Worm (Caenorhabditis elegans) whole organism, L1 larva: ENCODE results near the gene F46G11.6.
A peak's percentile ranks its signal among the peaks of the same experiment; 100 is the strongest.

Source experiments
- C04F5.9 ChIP-seq: sonication (generic microtip); optimal IDR thresholded peaks from 2 replicates; lab custom pipeline; 2016; ENCODE audit warnings: missing genetic modification characterization, missing compliant biosample characterization
- Y116A8C.19 ChIP-seq: sonication (generic microtip); optimal IDR thresholded peaks from 2 replicates; lab custom pipeline; 2016; ENCODE audit warnings: missing compliant biosample characterization, missing genetic modification characterization, borderline replicate concordance
- aly-2 ChIP-seq: fragments of 150-350 bp; optimal IDR thresholded peaks from 2 replicates; lab custom pipeline; 2014; ENCODE audit warnings: missing biosample characterization, missing genetic modification characterization
- ama-1 ChIP-seq: fragments of 150-350 bp; optimal IDR thresholded peaks from 2 replicates; lab custom pipeline; 2014
- ceh-8 ChIP-seq: fragments of 200-800 bp; sonication (Bioruptor generic); optimal IDR thresholded peaks from 2 replicates; lab custom pipeline; 2018; ENCODE audit warnings: mild to moderate bottlenecking, missing genetic modification characterization, moderate library complexity, missing compliant biosample characterization
- ceh-82 ChIP-seq, 3 experiments: fragments of 150-350 bp in 1 of 3; sonication (generic microtip) in 2 of 3; optimal IDR thresholded peaks; 2 replicates each; lab custom pipeline; 2014 to 2017; ENCODE audit warnings: missing biosample characterization in 3 of 3, missing genetic modification characterization in 3 of 3
- ceh-88 ChIP-seq: fragments of 200-800 bp; sonication (Bioruptor generic); IDR thresholded peaks from 2 replicates; pipeline ENCODE4 v1.3.6; 2022; ENCODE audit warnings: missing genetic modification characterization, missing compliant biosample characterization
- ceh-90 ChIP-seq: sonication (generic microtip); optimal IDR thresholded peaks from 2 replicates; lab custom pipeline; 2016; ENCODE audit warnings: missing genetic modification characterization, missing compliant biosample characterization
- ces-1 ChIP-seq: fragments of 150-350 bp; optimal IDR thresholded peaks from 2 replicates; lab custom pipeline; 2014; ENCODE audit warnings: missing biosample characterization, missing genetic modification reagents, missing genetic modification characterization
- efl-1 ChIP-seq, 4 experiments: fragments of 150-350 bp; optimal IDR thresholded peaks in 3 of 4; peaks in 1 of 4; 1 replicate in 1 of 4; 2 replicates in 3 of 4; lab custom pipeline; 2014; ENCODE audit warnings: missing biosample characterization in 2 of 4, missing genetic modification characterization in 2 of 4, missing genetic modification reagents in 2 of 4
- efl-3 ChIP-seq: fragments of 200-800 bp; sonication (Bioruptor generic); optimal IDR thresholded peaks from 2 replicates; lab custom pipeline; 2018; ENCODE audit warnings: mild to moderate bottlenecking, missing genetic modification characterization, missing compliant biosample characterization
- egl-27 ChIP-seq, 2 experiments: fragments of 150-350 bp in 1 of 2; sonication (generic microtip); optimal IDR thresholded peaks; 3 replicates each; lab custom pipeline; 2017 to 2018; ENCODE audit warnings: missing biosample characterization in 2 of 2, missing genetic modification characterization in 2 of 2, missing genetic modification reagents in 2 of 2
- elt-2 ChIP-seq: sonication (generic microtip); optimal IDR thresholded peaks from 2 replicates; lab custom pipeline; 2016; ENCODE audit warnings: missing genetic modification characterization, mild to moderate bottlenecking, inconsistent platforms, missing compliant biosample characterization, missing genetic modification reagents
- ets-5 ChIP-seq: fragments of 200-800 bp; sonication (Bioruptor generic); IDR thresholded peaks from 2 replicates; pipeline ENCODE4 v1.3.6; 2022; ENCODE audit warnings: missing genetic modification characterization, missing compliant biosample characterization
- fkh-10 ChIP-seq: sonication (generic microtip); optimal IDR thresholded peaks from 2 replicates; lab custom pipeline; 2017; ENCODE audit warnings: missing biosample characterization, missing genetic modification reagents, missing genetic modification characterization
- grh-1 ChIP-seq: fragments of 200-800 bp; sonication (Bioruptor generic); IDR thresholded peaks from 2 replicates; pipeline ENCODE4 v1.3.6; 2022; ENCODE audit warnings: missing genetic modification reagents, missing genetic modification characterization, missing compliant biosample characterization
- hlh-17 ChIP-seq: fragments of 200-800 bp; sonication (Bioruptor generic); optimal IDR thresholded peaks from 2 replicates; lab custom pipeline; 2018; ENCODE audit warnings: missing genetic modification characterization, mild to moderate bottlenecking, missing compliant biosample characterization, moderate library complexity, borderline replicate concordance
- hlh-4 ChIP-seq: sonication (generic microtip); optimal IDR thresholded peaks from 2 replicates; lab custom pipeline; 2016; ENCODE audit warnings: mild to moderate bottlenecking, missing genetic modification characterization, missing compliant biosample characterization
- jun-1 ChIP-seq: fragments of 150-350 bp; optimal IDR thresholded peaks from 2 replicates; lab custom pipeline; 2014; ENCODE audit warnings: missing biosample characterization, missing genetic modification reagents, missing genetic modification characterization
- lin-14 ChIP-seq: fragments of 200-800 bp; sonication (Bioruptor generic); optimal IDR thresholded peaks from 2 replicates; lab custom pipeline; 2018; ENCODE audit warnings: mild to moderate bottlenecking, missing genetic modification characterization, moderate library complexity, missing compliant biosample characterization
- lin-15B ChIP-seq: fragments of 150-350 bp; sonication (generic microtip); optimal IDR thresholded peaks from 3 replicates; lab custom pipeline; 2014; ENCODE audit warnings: missing biosample characterization, missing genetic modification characterization
- lin-35 ChIP-seq, 2 experiments: fragments of 150-350 bp; optimal IDR thresholded peaks; 2 replicates each; lab custom pipeline; 2014; ENCODE audit warnings: missing biosample characterization in 2 of 2, missing genetic modification characterization in 2 of 2, missing genetic modification reagents in 2 of 2
- mdl-1 ChIP-seq, 2 experiments: fragments of 150-350 bp; optimal IDR thresholded peaks; 2 replicates each; lab custom pipeline; 2014 to 2017; ENCODE audit warnings: missing biosample characterization in 2 of 2, missing genetic modification characterization in 2 of 2, inconsistent platforms in 1 of 2
- mep-1 ChIP-seq: fragments of 150-350 bp; optimal IDR thresholded peaks from 2 replicates; lab custom pipeline; 2014; ENCODE audit warnings: missing biosample characterization, missing genetic modification characterization
- nhr-11 ChIP-seq: fragments of 150-350 bp; optimal IDR thresholded peaks from 2 replicates; lab custom pipeline; 2014; ENCODE audit warnings: missing biosample characterization, missing genetic modification characterization
- nhr-12 ChIP-seq: sonication (generic microtip); optimal IDR thresholded peaks from 2 replicates; lab custom pipeline; 2017; ENCODE audit warnings: missing biosample characterization, missing genetic modification characterization
- nhr-20 ChIP-seq: sonication (generic microtip); optimal IDR thresholded peaks from 2 replicates; lab custom pipeline; 2016; ENCODE audit warnings: mild to moderate bottlenecking, missing genetic modification characterization, missing compliant biosample characterization
- nhr-47 ChIP-seq: sonication (generic microtip); optimal IDR thresholded peaks from 2 replicates; lab custom pipeline; 2016; ENCODE audit warnings: mild to moderate bottlenecking, missing genetic modification characterization, moderate library complexity, missing compliant biosample characterization
- nhr-71 ChIP-seq: sonication (generic microtip); optimal IDR thresholded peaks from 2 replicates; lab custom pipeline; 2016; ENCODE audit warnings: mild to moderate bottlenecking, missing genetic modification characterization, moderate library complexity, missing compliant biosample characterization
- nhr-85 ChIP-seq: sonication (generic microtip); peaks from one replicate; lab custom pipeline; 2016; ENCODE audit warnings: missing genetic modification characterization, inconsistent platforms, missing compliant biosample characterization
- nhr-90 ChIP-seq: sonication (generic microtip); optimal IDR thresholded peaks from 2 replicates; lab custom pipeline; 2016; ENCODE audit warnings: mild to moderate bottlenecking, missing genetic modification characterization, missing compliant biosample characterization; ENCODE audit not compliant: poor library complexity
- pax-3 ChIP-seq: fragments of 200-800 bp; sonication (Bioruptor generic); optimal IDR thresholded peaks from 2 replicates; lab custom pipeline; 2018; ENCODE audit warnings: mild to moderate bottlenecking, missing genetic modification characterization, moderate library complexity, missing compliant biosample characterization
- pqm-1 ChIP-seq: sonication (generic microtip); optimal IDR thresholded peaks from 3 replicates; lab custom pipeline; 2017; ENCODE audit warnings: missing biosample characterization, missing genetic modification characterization
- snpc-4 ChIP-seq: fragments of 150-350 bp; optimal IDR thresholded peaks from 2 replicates; lab custom pipeline; 2014; ENCODE audit warnings: missing biosample characterization, missing genetic modification characterization
- snu-23 ChIP-seq: sonication (generic microtip); optimal IDR thresholded peaks from 2 replicates; lab custom pipeline; 2016; ENCODE audit warnings: missing genetic modification characterization, missing compliant biosample characterization
- sup-37 ChIP-seq: fragments of 200-800 bp; sonication (Bioruptor generic); optimal IDR thresholded peaks from 2 replicates; lab custom pipeline; 2018; ENCODE audit warnings: mild to moderate bottlenecking, missing genetic modification characterization, missing compliant biosample characterization
- swsn-7 ChIP-seq: sonication (generic microtip); optimal IDR thresholded peaks from 2 replicates; lab custom pipeline; 2016; ENCODE audit warnings: missing genetic modification characterization, missing compliant biosample characterization
- tbx-2 ChIP-seq: sonication (generic microtip); optimal IDR thresholded peaks from 2 replicates; lab custom pipeline; 2016; ENCODE audit warnings: missing genetic modification characterization, missing compliant biosample characterization
- unc-130 ChIP-seq: fragments of 150-350 bp; optimal IDR thresholded peaks from 2 replicates; lab custom pipeline; 2017; ENCODE audit warnings: missing biosample characterization, missing genetic modification characterization, inconsistent platforms
- unc-30 ChIP-seq: sonication (generic microtip); optimal IDR thresholded peaks from 2 replicates; lab custom pipeline; 2017; ENCODE audit warnings: missing biosample characterization, missing genetic modification characterization
- unc-86 ChIP-seq: sonication (generic microtip); optimal IDR thresholded peaks from 2 replicates; lab custom pipeline; 2016; ENCODE audit warnings: missing genetic modification characterization, missing compliant biosample characterization
- xbp-1 ChIP-seq: sonication (generic microtip); optimal IDR thresholded peaks from 2 replicates; lab custom pipeline; 2016; ENCODE audit warnings: missing genetic modification characterization, missing compliant biosample characterization
- zag-1 ChIP-seq: fragments of 150-350 bp; optimal IDR thresholded peaks from 2 replicates; lab custom pipeline; 2014; ENCODE audit warnings: missing biosample characterization, missing genetic modification characterization
- ztf-4 ChIP-seq: fragments of 150-350 bp; optimal IDR thresholded peaks from 2 replicates; lab custom pipeline; 2014; ENCODE audit warnings: missing biosample characterization, missing genetic modification characterization

Gene F46G11.6

DNA sequence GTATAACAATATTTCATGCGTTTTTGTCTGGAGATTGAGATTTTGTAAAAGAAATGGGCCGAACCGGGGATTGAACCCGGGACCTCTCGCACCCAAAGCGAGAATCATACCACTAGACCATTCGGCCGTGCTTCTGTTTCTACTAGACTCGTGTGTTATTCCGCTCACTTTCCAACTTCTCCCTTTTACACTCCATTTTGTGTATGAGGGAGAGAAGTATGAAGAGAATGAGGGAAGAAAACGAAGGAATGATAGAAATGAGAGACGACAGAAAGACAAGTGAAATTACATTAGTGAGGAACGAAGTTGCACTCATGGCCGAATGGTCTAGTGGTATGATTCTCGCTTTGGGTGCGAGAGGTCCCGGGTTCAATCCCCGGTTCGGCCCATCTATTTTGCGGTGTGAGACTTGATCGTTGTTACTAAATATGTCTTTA is 14.9 kb downstream of the F46G11.6 start (continued):
- TF ChIP-seq swsn-7 (tag; lab: Kevin White, UChicago) (peak; percentile 93), jun-1 (tag; lab: Kevin White, UChicago) (peak; percentile 88), ces-1 (no peak), nhr-90 (tag; lab: Kevin White, UChicago) (peak; percentile 94), unc-30 (tag; lab: Kevin White, UChicago) (no peak), lin-35 (GFP tag; optimal IDR thresholded peaks at IDR 0.05; lab: Kevin White, UChicago) (peak; percentile 49 to 73), efl-1 (optimal IDR thresholded peaks at IDR 0.05; lab: Kevin White, UChicago) (peak; percentile 54 to 58), efl-1 (GFP tag; optimal IDR thresholded peaks at IDR 0.05 in 1 of 2; lab: Kevin White, UChicago) (peak; percentile 26 to 95), ceh-90 (tag; lab: Kevin White, UChicago) (peak; percentile 39), snpc-4 (tag; lab: Kevin White, UChicago) (peak; percentile 3), Y116A8C.19 (tag; lab: Kevin White, UChicago) (no peak), ceh-8 (GFP tag; lab: Kevin White, UChicago) (peak; percentile 82), ets-5 (GFP tag; lab: Robert Waterston, UW) (no peak), pax-3 (tag; lab: Kevin White, UChicago) (peak; percentile 82), sup-37 (GFP tag; lab: Kevin White, UChicago) (peak; percentile 81), hlh-17 (no peak), nhr-11 (no peak), zag-1 (tag; lab: Kevin White, UChicago) (peak; percentile 44), elt-2 (tag; lab: Kevin White, UChicago) (peak; percentile 74), xbp-1 (peak; percentile 89), nhr-47 (tag; lab: Kevin White, UChicago) (peak; percentile 92), ama-1 (lab: Kevin White, UChicago) (no peak), grh-1 (peak; percentile 70), nhr-12 (tag; lab: Kevin White, UChicago) (peak; percentile 28), fkh-10 (GFP tag; lab: Kevin White, UChicago) (peak; percentile 19), lin-15B (tag; lab: Kevin White, UChicago) (no peak), ztf-4 (peak; percentile 82), snu-23 (GFP tag; lab: Kevin White, UChicago) (peak; percentile 96), hlh-4 (tag; lab: Kevin White, UChicago) (peak; percentile 44), unc-130 (tag; lab: Kevin White, UChicago) (no peak), aly-2 (peak; percentile 89), efl-3 (GFP tag; lab: Kevin White, UChicago) (no peak), mep-1 (tag; lab: Kevin White, UChicago) (peak; percentile 93)

DNA sequence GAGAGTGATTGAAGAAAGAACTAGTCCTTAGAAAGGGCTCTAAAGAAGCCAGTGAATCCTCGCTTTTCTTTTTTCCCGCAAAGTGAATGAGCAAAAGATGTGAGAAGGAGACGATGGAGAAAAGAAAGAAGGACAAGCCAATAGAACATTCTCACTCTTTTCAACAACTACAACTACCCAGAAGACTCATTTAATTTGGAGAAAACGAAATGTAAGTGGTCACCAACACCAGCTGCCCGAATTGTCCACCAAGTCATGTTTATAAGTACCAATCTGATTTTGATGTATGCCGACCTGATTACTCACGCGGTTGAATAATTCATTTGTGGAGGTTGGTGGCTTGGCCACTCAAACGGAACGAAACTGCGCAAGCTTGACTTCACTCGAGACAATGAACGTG is 16.3 kb downstream of the F46G11.6 start:
- TF ChIP-seq mdl-1 (tag; optimal IDR thresholded peaks at IDR 0.05; lab: Kevin White, UChicago) (no peak), tbx-2 (tag; lab: Kevin White, UChicago) (no peak), lin-14 (GFP tag; lab: Kevin White, UChicago) (peak; percentile 41), egl-27 (tag; optimal IDR thresholded peaks at IDR 0.05; lab: Kevin White, UChicago) (no peak), snu-23 (GFP tag; lab: Kevin White, UChicago) (no peak), unc-86 (peak; percentile 39), pax-3 (tag; lab: Kevin White, UChicago) (no peak), ceh-88 (GFP tag; lab: Robert Waterston, UW) (no peak), ceh-82 (tag; optimal IDR thresholded peaks at IDR 0.05; lab: Kevin White, UChicago) (no peak)

DNA sequence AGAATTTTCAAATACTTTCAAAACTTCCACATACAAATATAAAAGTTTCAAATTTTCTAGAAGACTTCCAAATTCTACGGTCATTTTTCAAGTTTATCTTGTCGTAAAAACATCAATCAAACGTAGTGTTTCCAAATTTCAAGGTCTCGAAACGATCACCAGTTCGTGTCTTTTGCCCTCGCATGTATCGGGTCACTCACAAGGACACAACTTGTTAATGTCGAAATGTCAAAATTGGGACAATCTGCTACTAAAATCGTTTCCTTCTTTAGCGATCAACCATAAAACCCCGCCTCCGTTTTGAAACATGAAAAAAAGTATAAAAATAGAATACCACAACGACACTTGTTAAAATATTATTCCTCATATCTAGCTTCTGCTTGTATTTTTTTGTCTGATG is 17.2 kb downstream of the F46G11.6 start:
- TF ChIP-seq pqm-1 (tag; lab: Kevin White, UChicago) (no peak), snu-23 (GFP tag; lab: Kevin White, UChicago) (peak; percentile 31), lin-14 (GFP tag; lab: Kevin White, UChicago) (peak; percentile 68), mep-1 (tag; lab: Kevin White, UChicago) (peak; percentile 66), ztf-4 (peak; percentile 7), swsn-7 (tag; lab: Kevin White, UChicago) (no peak), C04F5.9 (tag; lab: Kevin White, UChicago) (no peak), nhr-71 (tag; lab: Kevin White, UChicago) (peak; percentile 30), efl-1 (optimal IDR thresholded peaks at IDR 0.05; lab: Kevin White, UChicago) (no peak), efl-1 (GFP tag; optimal IDR thresholded peaks at IDR 0.05 in 1 of 2; lab: Kevin White, UChicago) (no peak), nhr-12 (tag; lab: Kevin White, UChicago) (no peak), ceh-82 (tag; optimal IDR thresholded peaks at IDR 0.05; lab: Kevin White, UChicago) (no peak), nhr-85 (tag; lab: Kevin White, UChicago) (peak; percentile 87), nhr-20 (tag; lab: Kevin White, UChicago) (peak; percentile 46)
